Worm (Caenorhabditis elegans): ENCODE results near the gene K03H1.7.

Gene K03H1.7

DNA sequence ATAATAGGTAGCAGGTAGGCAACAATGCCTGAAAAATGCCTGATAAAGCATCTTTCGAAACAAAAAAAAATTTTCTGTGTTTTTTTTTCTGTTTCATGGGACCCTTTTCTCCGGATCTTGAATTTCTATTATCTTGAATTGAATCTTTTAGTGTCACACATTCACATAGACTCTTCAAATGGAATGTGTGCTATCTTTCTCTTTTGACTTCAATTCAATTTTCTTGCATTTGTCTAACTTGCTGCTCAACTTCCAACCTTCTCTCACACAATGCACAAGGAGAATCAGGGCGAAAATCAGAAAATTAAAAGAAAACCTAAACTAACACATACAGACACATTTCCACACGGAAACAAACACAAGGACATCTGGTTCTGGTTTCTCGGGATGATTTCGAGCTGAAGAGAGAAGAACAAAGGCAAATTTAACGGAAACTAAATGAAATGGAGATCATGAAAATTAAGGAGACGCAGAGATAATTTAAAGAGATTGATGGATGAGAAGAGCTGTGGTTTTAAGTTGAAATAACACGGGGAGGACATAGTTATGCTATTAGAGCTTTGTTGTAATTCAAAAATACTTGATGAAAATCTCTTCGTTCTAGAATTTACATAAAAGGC is 25.1 kb downstream of the K03H1.7 start:
- TF ChIP-seq aly-1 (tag; optimal IDR thresholded peaks at IDR 0.05) (no peak), ama-1 (optimal IDR thresholded peaks at IDR 0.05) (no peak), F13C5.2 (tag; optimal IDR thresholded peaks at IDR 0.05) (no peak), sea-1 (GFP tag; conservative IDR thresholded peaks at IDR 0.05) (no peak), pes-1 (GFP tag; IDR thresholded peaks at IDR 0.05) (no peak), hmbx-1 (tag; optimal IDR thresholded peaks at IDR 0.05) (no peak), hmg-4 (GFP tag; optimal IDR thresholded peaks at IDR 0.05) (no peak), ceh-13 (GFP tag; optimal IDR thresholded peaks at IDR 0.05) (no peak), tra-4 (tag; optimal IDR thresholded peaks at IDR 0.05) (no peak), flt-1 (GFP tag; IDR thresholded peaks at IDR 0.05) (no peak), ets-7 (tag; optimal IDR thresholded peaks at IDR 0.05) (no peak), scrt-1 (GFP tag; IDR thresholded peaks at IDR 0.05) (no peak), ceh-36 (tag; optimal IDR thresholded peaks at IDR 0.05) (no peak), B0310.2 (tag; optimal IDR thresholded peaks at IDR 0.05) (no peak), tbx-11 (GFP tag; IDR thresholded peaks at IDR 0.05) (no peak), hnd-1 (tag; optimal IDR thresholded peaks at IDR 0.05) (no peak)

DNA sequence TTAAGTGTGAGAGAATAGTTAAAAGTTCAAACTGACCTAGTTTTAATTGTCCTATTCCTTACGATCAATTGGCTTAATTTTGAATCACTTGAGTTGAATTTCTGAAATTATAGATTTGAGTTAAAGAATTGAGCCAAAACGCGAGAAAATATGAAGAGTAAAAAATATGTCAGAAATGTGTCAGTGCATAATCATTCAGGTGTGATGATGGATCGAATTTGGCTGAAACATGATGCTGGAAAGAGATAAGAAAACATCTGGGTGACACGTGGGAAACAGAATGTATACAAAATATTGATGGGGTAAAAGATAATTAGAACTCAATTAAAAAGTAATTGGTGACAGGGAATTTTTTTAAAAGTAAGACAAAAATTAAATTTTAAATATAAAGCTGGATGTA is 26.6 kb downstream of the K03H1.7 start, which contains the start of gene R10E12.2:
Gene R10E12.2, minus strand, starts transcription at position 101 of the 400 bp plus-strand sequence.
- TF ChIP-seq hmg-4 (GFP tag; optimal IDR thresholded peaks at IDR 0.05) (no peak), hmbx-1 (tag; optimal IDR thresholded peaks at IDR 0.05) (no peak), tra-4 (tag; optimal IDR thresholded peaks at IDR 0.05) (no peak), ets-7 (tag; optimal IDR thresholded peaks at IDR 0.05) (no peak), scrt-1 (GFP tag; IDR thresholded peaks at IDR 0.05) (no peak), B0310.2 (tag; optimal IDR thresholded peaks at IDR 0.05) (no peak), tbx-11 (GFP tag; IDR thresholded peaks at IDR 0.05) (no peak), tbx-37 (GFP tag; conservative IDR thresholded peaks at IDR 0.05) (no peak), sea-1 (GFP tag; conservative IDR thresholded peaks at IDR 0.05) (no peak), ceh-13 (GFP tag; optimal IDR thresholded peaks at IDR 0.05) (no peak), hnd-1 (tag; optimal IDR thresholded peaks at IDR 0.05) (no peak), aly-1 (tag; optimal IDR thresholded peaks at IDR 0.05) (no peak), ama-1 (optimal IDR thresholded peaks at IDR 0.05) (no peak), flt-1 (GFP tag; IDR thresholded peaks at IDR 0.05) (no peak), pes-1 (GFP tag; IDR thresholded peaks at IDR 0.05) (no peak), ceh-36 (tag; optimal IDR thresholded peaks at IDR 0.05) (no peak), F13C5.2 (tag; optimal IDR thresholded peaks at IDR 0.05) (no peak)

DNA sequence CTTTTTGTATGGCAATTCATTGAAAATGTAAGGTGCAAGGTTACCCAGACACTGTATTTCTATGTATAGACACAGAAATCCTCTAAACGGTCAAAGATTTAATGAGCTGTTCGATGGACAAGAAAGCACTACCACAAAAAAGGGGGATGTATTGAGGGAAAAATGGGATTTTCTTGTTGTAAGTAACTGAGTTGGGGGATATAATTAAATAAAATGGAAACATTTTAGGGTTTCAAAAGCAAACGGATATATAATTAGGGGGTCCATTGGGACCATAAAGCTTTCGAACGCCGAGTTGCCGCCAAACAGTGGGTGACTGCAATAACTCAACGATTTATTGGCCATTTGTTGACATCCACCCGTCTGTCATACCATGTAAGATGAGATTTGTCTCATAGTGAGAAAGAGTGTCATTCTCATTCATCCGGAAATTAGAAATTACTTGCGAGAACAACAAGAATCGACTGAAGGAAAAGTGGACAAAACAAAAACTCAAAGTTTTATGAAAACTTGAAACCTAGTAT is 35.0 kb downstream of the K03H1.7 start:
- TF ChIP-seq flt-1 (GFP tag; IDR thresholded peaks at IDR 0.05) (no peak), ets-7 (tag; optimal IDR thresholded peaks at IDR 0.05) (no peak), sea-1 (GFP tag; conservative IDR thresholded peaks at IDR 0.05) (no peak), ceh-36 (tag; optimal IDR thresholded peaks at IDR 0.05) (no peak), hmg-4 (GFP tag; optimal IDR thresholded peaks at IDR 0.05) (no peak), hnd-1 (tag; optimal IDR thresholded peaks at IDR 0.05) (no peak), tbx-11 (GFP tag; IDR thresholded peaks at IDR 0.05) (no peak), pes-1 (GFP tag; IDR thresholded peaks at IDR 0.05) (no peak), aly-1 (tag; optimal IDR thresholded peaks at IDR 0.05) (no peak), B0310.2 (tag; optimal IDR thresholded peaks at IDR 0.05) (no peak), scrt-1 (GFP tag; IDR thresholded peaks at IDR 0.05) (no peak), hmbx-1 (tag; optimal IDR thresholded peaks at IDR 0.05) (no peak)

DNA sequence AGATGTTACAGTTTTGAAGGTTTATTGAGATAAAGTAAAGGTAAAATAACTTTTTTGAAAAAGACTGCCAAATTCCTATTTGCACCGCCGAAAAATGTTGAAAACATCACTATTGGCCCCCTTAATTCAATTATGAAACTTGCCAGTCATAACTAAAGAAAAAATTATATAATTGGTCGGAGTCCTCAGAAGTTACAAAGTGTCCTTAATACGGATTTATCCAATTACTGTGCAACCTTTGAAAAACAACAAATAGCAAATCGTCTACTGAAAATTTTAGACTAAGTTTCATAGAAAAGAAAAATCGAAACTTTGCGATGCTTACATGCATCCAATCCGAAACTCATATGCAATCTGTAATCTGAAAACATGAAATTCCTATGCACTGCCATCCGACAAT is 37.4 kb downstream of the K03H1.7 start:
- no peak for TF ChIP-seq hnd-1 (tag; optimal IDR thresholded peaks at IDR 0.05)
- no peak for TF ChIP-seq hmbx-1 (tag; optimal IDR thresholded peaks at IDR 0.05)
- TF ChIP-seq hmg-4 (GFP tag; optimal IDR thresholded peaks at IDR 0.05): no peak
- TF ChIP-seq ets-7 (tag; optimal IDR thresholded peaks at IDR 0.05): no peak
- TF ChIP-seq sea-1 (GFP tag; conservative IDR thresholded peaks at IDR 0.05): no peak
- no peak for TF ChIP-seq pes-1 (GFP tag; IDR thresholded peaks at IDR 0.05)
- TF ChIP-seq ceh-36 (tag; optimal IDR thresholded peaks at IDR 0.05): no peak
- no peak for TF ChIP-seq flt-1 (GFP tag; IDR thresholded peaks at IDR 0.05)
- TF ChIP-seq B0310.2 (tag; optimal IDR thresholded peaks at IDR 0.05): no peak
- TF ChIP-seq aly-1 (tag; optimal IDR thresholded peaks at IDR 0.05): no peak
- TF ChIP-seq tbx-37 (GFP tag; conservative IDR thresholded peaks at IDR 0.05): no peak
- no peak for TF ChIP-seq tra-4 (tag; optimal IDR thresholded peaks at IDR 0.05)
- TF ChIP-seq F13C5.2 (tag; optimal IDR thresholded peaks at IDR 0.05): no peak
- TF ChIP-seq scrt-1 (GFP tag; IDR thresholded peaks at IDR 0.05): no peak
- no peak for TF ChIP-seq tbx-11 (GFP tag; IDR thresholded peaks at IDR 0.05)
- no peak for TF ChIP-seq ceh-13 (GFP tag; optimal IDR thresholded peaks at IDR 0.05)

DNA sequence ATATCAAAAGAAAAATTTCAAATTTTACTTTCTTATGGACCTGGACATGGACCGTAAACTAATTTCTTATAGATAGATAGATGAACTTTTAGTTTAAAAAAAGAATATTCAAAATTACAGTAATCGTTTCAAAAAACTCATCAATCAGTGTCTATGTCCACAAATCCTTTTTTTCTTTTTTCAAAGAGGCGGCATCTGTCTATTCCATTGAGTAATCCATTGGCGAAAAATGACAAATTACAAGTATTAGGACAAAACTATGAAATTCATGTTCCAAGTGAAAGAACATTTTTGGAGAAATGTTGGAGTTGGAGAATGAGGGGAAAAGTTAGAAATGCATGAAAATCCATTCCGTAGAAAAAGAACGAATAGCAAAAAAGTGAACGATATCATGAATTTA is 38.3 kb downstream of the K03H1.7 start:
- TF ChIP-seq hmbx-1 (tag; optimal IDR thresholded peaks at IDR 0.05): no peak

DNA sequence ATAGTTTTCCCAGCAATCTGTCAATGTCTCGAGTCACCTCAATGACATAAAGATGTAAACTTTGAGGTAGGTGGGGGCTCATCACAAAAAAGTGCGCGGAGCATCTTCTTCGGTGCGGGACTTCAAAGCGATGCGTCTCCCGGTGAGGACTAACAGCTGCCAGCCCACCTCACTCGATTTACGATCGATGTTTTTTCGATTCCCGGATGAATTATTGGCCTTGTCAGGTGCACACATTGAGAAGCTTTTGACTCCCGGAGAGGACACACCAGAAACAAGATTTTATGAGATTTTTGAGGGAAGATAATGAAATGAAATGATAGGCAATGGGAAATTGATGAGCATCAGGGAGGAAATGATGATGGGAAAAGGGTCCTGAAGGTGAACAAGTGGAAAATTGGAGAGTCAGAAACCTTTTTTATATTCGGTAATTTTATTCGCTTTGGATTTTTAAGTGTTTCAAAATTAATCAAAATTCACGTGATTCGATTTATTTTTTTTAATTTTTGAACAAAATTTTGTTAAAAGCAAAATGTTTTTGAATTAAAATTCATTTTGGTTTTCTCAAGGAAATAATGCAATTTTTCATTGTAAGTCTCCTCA is 39.7 kb downstream of the K03H1.7 start, which contains the start of gene C05B5.12:
Gene C05B5.12, plus strand, starts transcription at position 553 of the 603 bp plus-strand sequence.
- TF ChIP-seq hnd-1 (tag; optimal IDR thresholded peaks at IDR 0.05): no peak
- TF ChIP-seq ceh-13 (GFP tag; optimal IDR thresholded peaks at IDR 0.05): no peak
- TF ChIP-seq F13C5.2 (tag; optimal IDR thresholded peaks at IDR 0.05): no peak
- no peak for TF ChIP-seq tbx-11 (GFP tag; IDR thresholded peaks at IDR 0.05)
- TF ChIP-seq sea-1 (GFP tag; conservative IDR thresholded peaks at IDR 0.05): no peak
- no peak for TF ChIP-seq aly-1 (tag; optimal IDR thresholded peaks at IDR 0.05)
- no peak for TF ChIP-seq hmg-4 (GFP tag; optimal IDR thresholded peaks at IDR 0.05)
- no peak for TF ChIP-seq ceh-36 (tag; optimal IDR thresholded peaks at IDR 0.05)

DNA sequence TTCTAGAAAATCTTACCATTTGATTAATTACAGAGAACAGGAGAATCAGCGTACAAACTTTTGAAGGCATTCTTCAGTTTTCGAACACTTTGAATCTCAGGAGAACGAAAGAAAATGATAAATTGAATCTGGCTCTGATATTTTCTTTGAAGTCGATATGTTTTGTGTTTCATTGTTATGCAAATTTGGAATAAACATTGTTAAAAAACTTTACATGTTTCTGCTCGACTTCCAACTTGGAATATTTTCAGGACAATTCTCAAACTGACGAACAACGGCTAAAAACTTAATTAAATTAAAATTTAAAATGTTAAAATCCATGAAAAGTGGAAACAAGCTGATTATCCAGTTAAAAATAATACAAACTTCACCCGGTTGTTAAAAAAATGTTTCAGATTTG is 41.1 kb downstream of the K03H1.7 start, which contains the start of gene C05B5.1:
Gene C05B5.1, minus strand, starts transcription at position 101 of the 400 bp plus-strand sequence.
- TF ChIP-seq sea-1 (GFP tag; conservative IDR thresholded peaks at IDR 0.05): no peak
- TF ChIP-seq hnd-1 (tag; optimal IDR thresholded peaks at IDR 0.05): no peak
- no peak for TF ChIP-seq hmbx-1 (tag; optimal IDR thresholded peaks at IDR 0.05)
- no peak for TF ChIP-seq tbx-37 (GFP tag; conservative IDR thresholded peaks at IDR 0.05)
- TF ChIP-seq ets-7 (tag; optimal IDR thresholded peaks at IDR 0.05): no peak
- TF ChIP-seq ama-1 (optimal IDR thresholded peaks at IDR 0.05): no peak
- no peak for TF ChIP-seq B0310.2 (tag; optimal IDR thresholded peaks at IDR 0.05)
- TF ChIP-seq ceh-36 (tag; optimal IDR thresholded peaks at IDR 0.05): no peak
- TF ChIP-seq flt-1 (GFP tag; IDR thresholded peaks at IDR 0.05): no peak
- TF ChIP-seq F13C5.2 (tag; optimal IDR thresholded peaks at IDR 0.05): no peak
- no peak for TF ChIP-seq ceh-13 (GFP tag; optimal IDR thresholded peaks at IDR 0.05)
- TF ChIP-seq tra-4 (tag; optimal IDR thresholded peaks at IDR 0.05): no peak
- TF ChIP-seq aly-1 (tag; optimal IDR thresholded peaks at IDR 0.05): no peak
- TF ChIP-seq hmg-4 (GFP tag; optimal IDR thresholded peaks at IDR 0.05): no peak
